Worm (Caenorhabditis elegans): Measurements from ENCODE around the gene grl-14.
A peak's percentile ranks its signal among the peaks of the same experiment; 100 is the strongest.

ce11 chrV:20782188-20782587, 43.2 kb upstream of the grl-14 start:
- TF ChIP-seq B0261.1 (tag; optimal IDR thresholded peaks at IDR 0.05), result no peak
- TF ChIP-seq egl-44 (GFP tag; IDR thresholded peaks at IDR 0.05), result no peak
- TF ChIP-seq snpc-4 (GFP tag; optimal IDR thresholded peaks at IDR 0.05), result no peak
- no peak for TF ChIP-seq snpc-4 (tag; optimal IDR thresholded peaks at IDR 0.05)
- no peak for TF ChIP-seq tbp1 (GFP tag; optimal IDR thresholded peaks at IDR 0.05)
- no peak for TF ChIP-seq F37B4.10 (GFP tag; IDR thresholded peaks at IDR 0.05)
- TF ChIP-seq die-1 (tag; optimal IDR thresholded peaks at IDR 0.05), result no peak
- TF ChIP-seq madf-10 (tag; optimal IDR thresholded peaks at IDR 0.05), result peak; percentile 96
- TF ChIP-seq madf-3 (GFP tag; IDR thresholded peaks at IDR 0.05), result no peak
- no peak for TF ChIP-seq nhr-90 (tag; optimal IDR thresholded peaks at IDR 0.05)
- no peak for TF ChIP-seq ZK185.1 (tag; optimal IDR thresholded peaks at IDR 0.05; ENCODE audit: poor library complexity, severe bottlenecking)
- TF ChIP-seq efl-1 (GFP tag; optimal IDR thresholded peaks at IDR 0.05), result no peak
- no peak for TF ChIP-seq Y67H2A.10 (GFP tag; conservative IDR thresholded peaks at IDR 0.05)
- TF ChIP-seq unc-62 (GFP tag; optimal IDR thresholded peaks at IDR 0.05), result no peak
- no peak for TF ChIP-seq attf-5 (GFP tag; optimal IDR thresholded peaks at IDR 0.05)

Data from whole organism, young adult.